Worm (Caenorhabditis elegans): ENCODE results near the gene F52D2.7.

DNA sequence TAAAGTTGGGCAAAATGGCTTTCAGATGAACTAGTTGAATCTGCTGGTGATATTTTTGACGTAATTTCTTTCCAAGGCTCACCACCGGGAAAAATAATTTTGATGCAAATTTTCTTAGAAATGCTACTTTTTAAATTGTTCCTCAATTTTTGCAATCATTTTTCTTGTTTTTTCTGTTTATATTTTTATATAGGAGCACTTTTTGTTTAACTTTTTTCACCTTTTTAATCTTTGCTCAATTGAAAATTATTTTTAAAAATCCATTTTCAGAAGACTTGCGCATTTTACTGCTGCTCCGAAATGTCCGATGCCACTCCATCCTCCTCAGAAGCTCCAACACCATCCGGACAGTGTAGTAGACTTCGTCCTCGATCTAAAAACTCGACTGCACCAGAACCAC lies 45.2 kb upstream of the F52D2.7 start, which contains the start of gene dot-1.5:
- no peak for TF ChIP-seq tag-97 (GFP tag; IDR thresholded peaks at IDR 0.05)
- TF ChIP-seq pqm-1 (tag; optimal IDR thresholded peaks at IDR 0.05): no peak
- no peak for TF ChIP-seq unc-62 (GFP tag; optimal IDR thresholded peaks at IDR 0.05 in 1 of 2)
- no peak for TF ChIP-seq unc-62 (tag; optimal IDR thresholded peaks at IDR 0.05)
- no peak for TF ChIP-seq Y5F2A.4 (GFP tag; optimal IDR thresholded peaks at IDR 0.05)

Data from whole organism, L4 larva.